Fruit fly (Drosophila melanogaster): ENCODE results near the gene rux.

The rux gene

DNA sequence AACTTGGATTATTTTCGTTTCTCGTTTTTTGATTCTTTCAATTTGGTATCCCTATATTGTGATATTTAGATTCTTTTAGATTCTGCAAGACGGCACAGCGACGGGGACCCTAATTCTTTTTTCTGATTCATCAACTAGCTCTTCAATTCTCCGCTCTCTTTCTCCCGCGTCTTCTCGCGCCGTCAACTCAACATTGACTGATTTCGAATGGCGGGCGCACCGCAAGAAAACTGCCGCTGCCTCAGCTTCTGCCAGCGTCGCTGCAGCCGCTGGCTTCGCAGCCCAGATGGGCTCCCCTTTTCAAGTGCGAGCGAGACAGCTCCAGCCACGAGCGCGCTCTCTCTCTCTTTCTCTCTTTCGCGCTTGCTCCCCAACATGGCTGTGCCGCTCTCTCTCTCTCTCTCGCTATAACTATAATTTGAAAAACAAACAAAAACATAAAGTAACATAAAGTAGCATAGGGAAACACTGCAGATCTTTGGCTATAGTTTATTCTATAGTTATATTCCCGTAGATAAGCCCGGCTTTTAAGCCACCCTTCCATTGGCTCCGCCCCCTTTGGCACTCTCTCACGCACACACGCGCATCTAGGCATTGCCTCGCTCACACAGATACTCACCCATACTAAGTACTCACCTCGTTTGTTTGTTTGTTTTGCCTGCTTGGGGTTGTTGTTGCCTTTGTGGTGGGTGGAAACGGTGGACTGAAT lies 24.5 kb downstream of the rux start, which contains the start of gene mab-21 (continued):
- 0 out of 2 replicates have a peak, but pooled peaks have one; percentile 6 for TF ChIP-seq onecut (GFP tag; IDR thresholded peaks at IDR 0.05)
- TF ChIP-seq CG16815 (GFP tag; optimal IDR thresholded peaks at IDR 0.05) = no peak
- TF ChIP-seq bowl (GFP tag; IDR thresholded peaks at IDR 0.05) = peak; percentile 15; the same call in 1 of the 2 replicates

DNA sequence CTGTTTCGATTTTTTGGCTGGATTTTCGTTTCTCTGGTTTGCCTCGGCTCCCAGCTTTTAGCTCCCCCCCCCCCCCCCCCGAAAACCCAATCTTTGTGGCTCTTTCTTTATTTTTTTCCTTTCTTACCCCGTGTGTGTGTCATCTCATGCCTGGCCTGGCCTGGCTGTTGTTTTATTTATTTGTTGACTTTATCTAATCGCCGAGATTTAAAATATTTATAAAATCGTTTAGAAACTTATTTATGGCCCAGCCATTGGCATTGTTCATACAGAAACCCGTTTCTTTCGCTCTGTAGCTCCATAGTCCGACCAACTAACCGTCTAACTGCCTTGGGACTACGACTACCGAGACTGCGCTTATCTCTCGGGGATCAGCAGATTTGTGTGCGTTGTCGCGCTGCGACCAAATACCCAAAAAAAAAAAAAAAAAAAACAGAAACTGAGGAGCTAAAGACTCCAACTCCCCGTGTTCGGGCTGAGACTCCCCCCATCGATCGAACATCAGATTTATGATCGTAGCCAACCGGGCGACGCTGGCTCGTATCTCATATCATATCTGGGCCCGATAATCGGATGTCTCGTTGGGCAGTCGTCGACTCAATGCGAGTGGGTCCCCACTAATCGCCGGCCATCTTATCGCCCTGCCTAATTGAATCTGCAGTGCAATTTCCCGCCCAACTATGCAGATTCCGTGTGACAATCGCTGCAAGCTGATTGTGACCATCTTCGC lies 26.9 kb downstream of the rux start:
- TF ChIP-seq shn (GFP tag; optimal IDR thresholded peaks at IDR 0.05) = no peak
- TF ChIP-seq CG17328 (GFP tag; IDR thresholded peaks at IDR 0.05) = no peak
- no peak for TF ChIP-seq CG7357 (GFP tag; IDR thresholded peaks at IDR 0.05)
- TF ChIP-seq abd-A (tag; optimal IDR thresholded peaks at IDR 0.05) = peak; percentile 60
- no peak for TF ChIP-seq maf-S (GFP tag; optimal IDR thresholded peaks at IDR 0.05)
- no peak for TF ChIP-seq Xrp1 (GFP tag; IDR thresholded peaks at IDR 0.05)
- TF ChIP-seq eyg (GFP tag; optimal IDR thresholded peaks at IDR 0.05) = no peak
- peak; percentile 4 for TF ChIP-seq sqz (GFP tag; optimal IDR thresholded peaks at IDR 0.05)
- TF ChIP-seq exex (tag; optimal IDR thresholded peaks at IDR 0.05) = peak; percentile 37
- no peak for TF ChIP-seq CG8765 (GFP tag; IDR thresholded peaks at IDR 0.05)
- no peak for TF ChIP-seq CG8478 (optimal IDR thresholded peaks at IDR 0.05)
- TF ChIP-seq CG5180 (GFP tag; optimal IDR thresholded peaks at IDR 0.05) = no peak
- peak; percentile 17 for TF ChIP-seq sd (tag; optimal IDR thresholded peaks at IDR 0.05)
- TF ChIP-seq CG6683 (GFP tag; optimal IDR thresholded peaks at IDR 0.05) = no peak
- no peak for TF ChIP-seq Meics (GFP tag; optimal IDR thresholded peaks at IDR 0.05)
- no peak for TF ChIP-seq bab2 (GFP tag; optimal IDR thresholded peaks at IDR 0.05)
- peak; percentile 93 for TF ChIP-seq grn (GFP tag; optimal IDR thresholded peaks at IDR 0.05)

DNA sequence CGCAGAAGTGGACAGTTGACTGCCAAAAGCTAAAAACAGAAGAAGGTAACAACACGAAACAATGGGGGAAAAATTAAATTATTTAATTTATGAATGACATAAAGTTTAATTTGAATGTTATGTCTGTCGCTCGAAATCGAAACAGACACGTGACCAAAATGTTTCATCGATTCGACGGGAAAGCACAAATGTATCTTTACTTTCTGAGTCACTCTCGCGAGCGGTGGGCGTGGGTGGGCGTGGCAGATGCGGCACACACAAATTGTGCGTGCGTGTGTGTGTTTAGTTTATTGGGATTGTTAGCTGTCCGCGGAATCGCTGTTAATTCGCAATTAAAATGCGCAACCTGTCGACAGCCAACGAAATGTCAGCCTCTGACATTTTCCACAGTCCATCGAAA lies 30.1 kb downstream of the rux start:
- TF ChIP-seq CG3407 (GFP tag; optimal IDR thresholded peaks at IDR 0.05) (no peak), sug (tag; optimal IDR thresholded peaks at IDR 0.05) (no peak), caup (GFP tag; optimal IDR thresholded peaks at IDR 0.05; ENCODE audit: severe bottlenecking) (no peak), stwl (tag; optimal IDR thresholded peaks at IDR 0.05) (no peak), sr (GFP tag; IDR thresholded peaks at IDR 0.05) (peak; percentile 67; the same call in 2 of the 3 replicates)

DNA sequence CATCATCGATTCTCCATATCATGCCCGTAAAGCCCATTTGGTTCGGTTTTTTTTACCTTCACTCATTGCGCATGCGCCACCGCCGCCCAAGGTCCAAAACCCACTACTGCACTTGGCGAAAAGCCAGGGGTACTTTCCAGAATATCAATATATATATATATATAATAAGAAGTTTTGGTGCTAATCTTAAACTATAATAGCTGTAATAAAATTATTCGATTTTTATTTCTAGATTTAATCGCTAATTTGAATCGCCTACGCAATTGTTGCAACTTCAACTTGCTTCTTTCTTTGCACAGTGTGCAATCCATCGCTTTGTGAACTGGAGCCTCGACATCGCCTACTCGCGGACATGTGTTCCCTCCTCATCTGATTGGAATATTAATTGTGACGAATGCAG lies 33.8 kb downstream of the rux start:
- TF ChIP-seq nmo (GFP tag; optimal IDR thresholded peaks at IDR 0.05) = no peak
- peak; percentile 47 for TF ChIP-seq gem (tag; optimal IDR thresholded peaks at IDR 0.05)
- TF ChIP-seq CG17829 (tag; optimal IDR thresholded peaks at IDR 0.05) = peak; percentile 26
- no peak for TF ChIP-seq CG2116 (GFP tag; optimal IDR thresholded peaks at IDR 0.05)
- TF ChIP-seq lmd (GFP tag; IDR thresholded peaks at IDR 0.05) = 0 out of 2 replicates have a peak, but pooled peaks have one; percentile 9
- TF ChIP-seq luna (GFP tag; optimal IDR thresholded peaks at IDR 0.05) = no peak
- peak; percentile 46 for TF ChIP-seq CG31441 (GFP tag; IDR thresholded peaks at IDR 0.05)
- TF ChIP-seq CG17361 (GFP tag; IDR thresholded peaks at IDR 0.05) = peak; percentile 23; the same call in 1 of the 3 replicates
- TF ChIP-seq CG2678 (tag; optimal IDR thresholded peaks at IDR 0.05) = peak; percentile 11
- peak; percentile 31 for TF ChIP-seq Med (GFP tag)
- peak; percentile 14 for TF ChIP-seq CG6254 (GFP tag; optimal IDR thresholded peaks at IDR 0.05)
- no peak for TF ChIP-seq Chrac-16 (GFP tag; optimal IDR thresholded peaks at IDR 0.05)
- peak; percentile 16 for TF ChIP-seq CG7839 (tag; optimal IDR thresholded peaks at IDR 0.05)
- no peak for TF ChIP-seq ttk (GFP tag; IDR thresholded peaks at IDR 0.05)
- peak; percentile 37 for TF ChIP-seq CG11504 (tag; optimal IDR thresholded peaks at IDR 0.05)
- no peak for TF ChIP-seq CG3065 (GFP tag; optimal IDR thresholded peaks at IDR 0.05)
- peak; percentile 23; the same call in 1 of the 2 replicates for TF ChIP-seq ara (GFP tag; IDR thresholded peaks at IDR 0.05)
- TF ChIP-seq mam (GFP tag; optimal IDR thresholded peaks at IDR 0.05) = no peak
- TF ChIP-seq CG2202 (tag; optimal IDR thresholded peaks at IDR 0.05) = no peak
- peak; percentile 16 for TF ChIP-seq dmrt11E (tag; optimal IDR thresholded peaks at IDR 0.05)

Measured in whole organism, embryonic.